Comparison of ENCODE assay signal across 1 fruit fly cellular context in genomic region chrX:16890599-16890998, dm6.
TF ChIP-seq lines count a peak whose summit lies in the region.

No protein-coding gene starts in this region.

TF ChIP-seq in whole organism, embryonic, 481 proteins besides CTCF, POLR2A, EP300 and RAD21 (continued from another document):
- TF ChIP-seq CG10543 (GFP tag; optimal IDR thresholded peaks at IDR 0.05; lab: Kevin White, UChicago) (peak; percentile 2), CG11085 (GFP tag; IDR thresholded peaks at IDR 0.05; lab: Robert Waterston, UW) (no peak), Sry-β (GFP tag; optimal IDR thresholded peaks at IDR 0.05; lab: Kevin White, UChicago) (no peak), Lhr (GFP tag; optimal IDR thresholded peaks at IDR 0.05; lab: Kevin White, UChicago) (no peak), Fer1 (GFP tag; optimal IDR thresholded peaks at IDR 0.05; lab: Kevin White, UChicago) (peak; percentile 46), Neu2 (GFP tag; optimal IDR thresholded peaks at IDR 0.05; lab: Kevin White, UChicago; ENCODE audit: borderline replicate concordance) (no peak), CG30403 (GFP tag; optimal IDR thresholded peaks at IDR 0.05; lab: Kevin White, UChicago) (no peak), mirr (GFP tag; optimal IDR thresholded peaks at IDR 0.05; lab: Kevin White, UChicago) (peak; percentile 2), CG3281 (GFP tag; optimal IDR thresholded peaks at IDR 0.05; lab: Kevin White, UChicago) (peak; percentile 45), slou (GFP tag; optimal IDR thresholded peaks at IDR 0.05; lab: Kevin White, UChicago) (no peak), CG14014 (GFP tag; IDR thresholded peaks at IDR 0.05; lab: Robert Waterston, UW) (peak; percentile 12; the same call in 1 of the 2 replicates)
